Worm (Caenorhabditis elegans) whole organism, L2 larva: ENCODE measurements around the gene mam-5.
A peak's percentile ranks its signal among the peaks of the same experiment; 100 is the strongest.

ENCODE experiments used
- C34F6.9 ChIP-seq: fragments of 150-350 bp; optimal IDR thresholded peaks from 2 replicates; lab custom pipeline; 2014; ENCODE audit warnings: missing biosample characterization, missing genetic modification characterization
- F13H6.1 ChIP-seq: sonication (generic microtip); optimal IDR thresholded peaks from 2 replicates; lab custom pipeline; 2016; ENCODE audit warnings: missing genetic modification characterization, missing compliant biosample characterization
- Y55F3AM.14 ChIP-seq: fragments of 200-800 bp; sonication (Bioruptor generic); optimal IDR thresholded peaks from 2 replicates; lab custom pipeline; 2018; ENCODE audit warnings: mild to moderate bottlenecking, missing genetic modification characterization, missing compliant biosample characterization
- alr-1 ChIP-seq: fragments of 150-350 bp; optimal IDR thresholded peaks from 2 replicates; lab custom pipeline; 2014; ENCODE audit warnings: missing biosample characterization, missing genetic modification characterization
- aly-2 ChIP-seq: fragments of 150-350 bp; optimal IDR thresholded peaks from 2 replicates; lab custom pipeline; 2014; ENCODE audit warnings: missing biosample characterization, missing genetic modification characterization
- ama-1 ChIP-seq: fragments of 150-350 bp; optimal IDR thresholded peaks from 2 replicates; lab custom pipeline; 2018; ENCODE audit warnings: inconsistent platforms
- blmp-1 ChIP-seq: sonication (generic microtip); optimal IDR thresholded peaks from 2 replicates; lab custom pipeline; 2017; ENCODE audit warnings: missing genetic modification characterization, mild to moderate bottlenecking, missing compliant biosample characterization, antibody characterized with exemption, moderate library complexity; ENCODE audit not compliant: insufficient read depth
- crh-2 ChIP-seq: sonication (generic microtip); optimal IDR thresholded peaks from 2 replicates; lab custom pipeline; 2017; ENCODE audit warnings: missing biosample characterization, missing genetic modification characterization
- dmd-4 ChIP-seq: sonication (generic microtip); optimal IDR thresholded peaks from 2 replicates; lab custom pipeline; 2017; ENCODE audit warnings: missing biosample characterization, missing genetic modification characterization
- egl-27 ChIP-seq: sonication (generic microtip); optimal IDR thresholded peaks from 3 replicates; lab custom pipeline; 2017; ENCODE audit warnings: missing biosample characterization, missing genetic modification reagents, missing genetic modification characterization
- elt-1 ChIP-seq: fragments of 150-350 bp; optimal IDR thresholded peaks from 2 replicates; lab custom pipeline; 2014; ENCODE audit warnings: missing biosample characterization, missing genetic modification characterization
- elt-3 ChIP-seq: sonication (generic microtip); optimal IDR thresholded peaks from 2 replicates; lab custom pipeline; 2017; ENCODE audit warnings: missing biosample characterization, missing genetic modification characterization
- fos-1 ChIP-seq: fragments of 150-350 bp; optimal IDR thresholded peaks from 2 replicates; lab custom pipeline; 2014; ENCODE audit warnings: missing biosample characterization, missing genetic modification characterization
- lin-11 ChIP-seq: fragments of 150-350 bp; sonication (generic microtip); optimal IDR thresholded peaks from 2 replicates; lab custom pipeline; 2014; ENCODE audit warnings: missing biosample characterization, missing genetic modification characterization, inconsistent platforms, mixed read lengths
- lin-13 ChIP-seq: fragments of 150-350 bp; optimal IDR thresholded peaks from 2 replicates; lab custom pipeline; 2014; ENCODE audit warnings: missing biosample characterization, missing genetic modification reagents, missing genetic modification characterization
- lin-39 ChIP-seq: fragments of 150-350 bp; optimal IDR thresholded peaks from 2 replicates; lab custom pipeline; 2014; ENCODE audit warnings: missing biosample characterization, missing genetic modification reagents, missing genetic modification characterization
- lsy-2 ChIP-seq, 2 experiments: fragments of 150-350 bp in 1 of 2; sonication (generic microtip) in 1 of 2; optimal IDR thresholded peaks; 2 replicates each; lab custom pipeline; 2014 to 2017; ENCODE audit warnings: missing biosample characterization in 2 of 2, missing genetic modification characterization in 2 of 2
- mab-5 ChIP-seq: fragments of 150-350 bp; optimal IDR thresholded peaks from 2 replicates; lab custom pipeline; 2014; ENCODE audit warnings: missing biosample characterization, missing genetic modification characterization
- mdl-1 ChIP-seq, 2 experiments: fragments of 150-350 bp in 1 of 2; sonication (generic microtip) in 1 of 2; optimal IDR thresholded peaks; 2 replicates each; lab custom pipeline; 2017; ENCODE audit warnings: missing biosample characterization in 2 of 2, missing genetic modification characterization in 2 of 2
- nhr-11 ChIP-seq: fragments of 150-350 bp; optimal IDR thresholded peaks from 2 replicates; lab custom pipeline; 2014; ENCODE audit warnings: missing biosample characterization, missing genetic modification characterization
- nhr-12 ChIP-seq: fragments of 150-350 bp; optimal IDR thresholded peaks from 2 replicates; lab custom pipeline; 2014; ENCODE audit warnings: missing biosample characterization, missing genetic modification characterization
- nhr-129 ChIP-seq: fragments of 150-350 bp; optimal IDR thresholded peaks from 2 replicates; lab custom pipeline; 2014; ENCODE audit warnings: missing biosample characterization, missing genetic modification characterization
- nhr-21 ChIP-seq: fragments of 150-350 bp; optimal IDR thresholded peaks from 2 replicates; lab custom pipeline; 2014; ENCODE audit warnings: missing biosample characterization, missing genetic modification characterization
- nhr-237 ChIP-seq: fragments of 150-350 bp; optimal IDR thresholded peaks from 2 replicates; lab custom pipeline; 2014; ENCODE audit warnings: missing biosample characterization, missing genetic modification characterization
- nhr-25 ChIP-seq: fragments of 150-350 bp; sonication (generic microtip); optimal IDR thresholded peaks from 3 replicates; lab custom pipeline; 2014; ENCODE audit warnings: missing biosample characterization, missing genetic modification characterization
- nhr-6 ChIP-seq: fragments of 150-350 bp; optimal IDR thresholded peaks from 2 replicates; lab custom pipeline; 2014; ENCODE audit warnings: missing biosample characterization, missing genetic modification characterization
- nhr-77 ChIP-seq: fragments of 150-350 bp; optimal IDR thresholded peaks from 2 replicates; lab custom pipeline; 2014; ENCODE audit warnings: missing biosample characterization, missing genetic modification characterization
- peb-1 ChIP-seq: fragments of 150-350 bp; optimal IDR thresholded peaks from 2 replicates; lab custom pipeline; 2014; ENCODE audit warnings: missing biosample characterization, missing genetic modification characterization
- skn-1 ChIP-seq: sonication (generic microtip); optimal IDR thresholded peaks from 2 replicates; lab custom pipeline; 2017; ENCODE audit warnings: missing biosample characterization, missing genetic modification characterization
- sma-3 ChIP-seq: sonication (generic microtip); optimal IDR thresholded peaks from 2 replicates; lab custom pipeline; 2016; ENCODE audit warnings: missing genetic modification reagents, missing genetic modification characterization, missing compliant biosample characterization
- sma-9 ChIP-seq, 2 experiments: fragments of 150-350 bp in 1 of 2; sonication (generic microtip) in 1 of 2; optimal IDR thresholded peaks; 2 replicates each; lab custom pipeline; 2014 to 2016; ENCODE audit warnings: missing genetic modification characterization in 2 of 2, mild to moderate bottlenecking in 1 of 2, missing biosample characterization in 1 of 2, missing compliant biosample characterization in 1 of 2, missing genetic modification reagents in 1 of 2, moderate library complexity in 1 of 2
- unc-39 ChIP-seq: fragments of 150-350 bp; optimal IDR thresholded peaks from 2 replicates; lab custom pipeline; 2014; ENCODE audit warnings: missing biosample characterization, missing genetic modification characterization
- unc-55 ChIP-seq: fragments of 150-350 bp; sonication (generic microtip); optimal IDR thresholded peaks from 3 replicates; lab custom pipeline; 2014; ENCODE audit warnings: missing biosample characterization, missing genetic modification reagents, missing genetic modification characterization
- unc-62 ChIP-seq: fragments of 150-350 bp; optimal IDR thresholded peaks from 2 replicates; lab custom pipeline; 2014; ENCODE audit warnings: missing biosample characterization, missing genetic modification reagents, missing genetic modification characterization
- zag-1 ChIP-seq: fragments of 150-350 bp; optimal IDR thresholded peaks from 2 replicates; lab custom pipeline; 2014; ENCODE audit warnings: missing biosample characterization, missing genetic modification characterization
- ztf-1 ChIP-seq: fragments of 200-800 bp; sonication (Bioruptor generic); conservative IDR thresholded peaks from 2 replicates; pipeline ENCODE4 v1.3.6; 2022; ENCODE audit warnings: missing genetic modification characterization, missing compliant biosample characterization
- ztf-11 ChIP-seq: sonication (generic microtip); optimal IDR thresholded peaks from 2 replicates; lab custom pipeline; 2017; ENCODE audit warnings: missing biosample characterization, missing genetic modification characterization

mam-5 gene

DNA sequence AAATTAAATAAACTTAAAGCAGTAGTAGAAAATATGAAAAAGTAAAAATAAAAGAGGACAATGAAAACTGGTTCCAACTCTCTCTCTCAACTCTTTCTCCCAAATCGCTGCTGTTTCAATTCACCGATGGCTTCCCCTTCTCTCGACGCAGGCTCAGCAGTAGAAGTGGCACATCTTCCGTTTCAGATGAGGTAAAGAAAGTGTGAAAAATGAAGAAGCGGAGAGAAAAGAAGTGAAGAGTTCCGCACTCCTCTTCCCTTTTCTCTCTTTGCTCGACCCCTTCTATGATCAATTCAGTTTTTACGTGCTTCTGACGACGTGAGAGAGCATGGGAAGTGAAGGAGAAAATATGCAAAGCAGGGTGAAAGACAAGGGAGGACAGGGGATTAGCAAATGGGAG, 21.8 kb downstream of the mam-5 start:
- no peak for TF ChIP-seq ztf-1 (GFP tag; lab: Robert Waterston, UW)
- TF ChIP-seq sma-3: no peak
- TF ChIP-seq C34F6.9: peak; percentile 52
- no peak for TF ChIP-seq lin-11 (tag; lab: Kevin White, UChicago)
- no peak for TF ChIP-seq nhr-6 (tag; lab: Kevin White, UChicago)
- no peak for TF ChIP-seq nhr-25 (tag; lab: Kevin White, UChicago)
- no peak for TF ChIP-seq aly-2 (tag; lab: Kevin White, UChicago)
- no peak for TF ChIP-seq ama-1
- TF ChIP-seq ztf-11 (tag; lab: Kevin White, UChicago): no peak
- TF ChIP-seq fos-1 (tag; lab: Kevin White, UChicago): peak; percentile 5
- no peak for TF ChIP-seq Y55F3AM.14 (GFP tag; lab: Kevin White, UChicago)
- TF ChIP-seq zag-1: peak; percentile 23
- TF ChIP-seq sma-9 (GFP tag; optimal IDR thresholded peaks at IDR 0.05; lab: Kevin White, UChicago): no peak
- no peak for TF ChIP-seq sma-9 (tag; optimal IDR thresholded peaks at IDR 0.05; lab: Kevin White, UChicago)
- no peak for TF ChIP-seq dmd-4
- TF ChIP-seq nhr-77 (tag; lab: Kevin White, UChicago): no peak
- no peak for TF ChIP-seq alr-1 (tag; lab: Kevin White, UChicago)
- TF ChIP-seq nhr-129: peak; percentile 39
- no peak for TF ChIP-seq mdl-1 (tag; optimal IDR thresholded peaks at IDR 0.05; lab: Kevin White, UChicago)
- no peak for TF ChIP-seq nhr-12 (tag; lab: Kevin White, UChicago)
- no peak for TF ChIP-seq elt-3 (tag; lab: Kevin White, UChicago)
- no peak for TF ChIP-seq egl-27 (tag; lab: Kevin White, UChicago)
- TF ChIP-seq skn-1: no peak
- TF ChIP-seq unc-55 (GFP tag; lab: Kevin White, UChicago): peak; percentile 58
- TF ChIP-seq nhr-11: no peak
- peak in 1 of 2 experiments; percentile 17 for TF ChIP-seq lsy-2 (tag; optimal IDR thresholded peaks at IDR 0.05; lab: Kevin White, UChicago)
- TF ChIP-seq lin-13 (GFP tag; lab: Kevin White, UChicago): no peak
- no peak for TF ChIP-seq nhr-237 (tag; lab: Kevin White, UChicago)

DNA sequence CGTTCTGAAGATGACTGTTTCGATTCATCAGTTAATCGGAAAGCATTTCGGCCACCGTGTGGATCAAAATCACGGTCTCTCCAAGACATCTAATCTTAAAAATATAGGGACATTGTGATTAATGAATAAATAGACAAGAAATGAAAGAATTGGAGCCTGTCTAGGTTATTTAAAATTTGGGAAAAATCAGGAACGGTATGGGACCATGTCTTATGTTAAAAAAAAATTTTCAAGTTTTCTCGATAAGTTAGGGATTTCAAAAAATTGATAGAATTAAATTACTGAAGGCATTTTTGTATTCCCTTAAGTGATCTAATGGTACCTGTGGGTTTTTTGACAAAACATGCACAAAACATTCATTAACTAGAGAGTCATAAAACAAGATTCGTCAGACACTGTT, 23.6 kb downstream of the mam-5 start, which contains the start of gene unc-41:
Gene unc-41 (minus strand): TSS at position 101 of the 400 bp plus-strand sequence.
- TF ChIP-seq egl-27 (tag; lab: Kevin White, UChicago) (no peak), lin-11 (tag; lab: Kevin White, UChicago) (no peak), nhr-237 (tag; lab: Kevin White, UChicago) (no peak), F13H6.1 (tag; lab: Kevin White, UChicago) (no peak), crh-2 (tag; lab: Kevin White, UChicago) (no peak), unc-62 (GFP tag; lab: Kevin White, UChicago) (no peak), lin-39 (tag; lab: Kevin White, UChicago) (no peak), lin-13 (GFP tag; lab: Kevin White, UChicago) (no peak), nhr-25 (tag; lab: Kevin White, UChicago) (no peak), unc-39 (tag; lab: Kevin White, UChicago) (no peak), mab-5 (no peak), ztf-1 (GFP tag; lab: Robert Waterston, UW) (no peak), ama-1 (no peak), elt-3 (tag; lab: Kevin White, UChicago) (no peak)

- TF ChIP-seq nhr-77 (tag; lab: Kevin White, UChicago): no peak
- TF ChIP-seq elt-1: no peak
- TF ChIP-seq peb-1 (tag; lab: Kevin White, UChicago): no peak
- TF ChIP-seq unc-39 (tag; lab: Kevin White, UChicago): no peak
- TF ChIP-seq lin-39 (tag; lab: Kevin White, UChicago): no peak
- TF ChIP-seq ztf-11 (tag; lab: Kevin White, UChicago): no peak
- TF ChIP-seq zag-1: no peak
- TF ChIP-seq nhr-21 (tag; lab: Kevin White, UChicago): no peak
- no peak for TF ChIP-seq Y55F3AM.14 (GFP tag; lab: Kevin White, UChicago)
- TF ChIP-seq dmd-4: no peak
- no peak for TF ChIP-seq lsy-2 (tag; optimal IDR thresholded peaks at IDR 0.05; lab: Kevin White, UChicago)
- no peak for TF ChIP-seq blmp-1 (tag; lab: Kevin White, UChicago)
- no peak for TF ChIP-seq nhr-11
Observed at ce11 chrV:9977211-9977610, 24.7 kb downstream of the mam-5 start.
